Worm (Caenorhabditis elegans) whole organism, L4 larva: ENCODE measurements around the gene ZK673.5.

Experiments used
- F10B5.3 ChIP-seq: sonication (generic microtip); optimal IDR thresholded peaks from 2 replicates; lab custom pipeline; 2016; ENCODE audit warnings: mild to moderate bottlenecking, missing genetic modification characterization, missing compliant biosample characterization
- F26F4.8 ChIP-seq: fragments of 200-800 bp; sonication (Bioruptor generic); conservative IDR thresholded peaks from 2 replicates; pipeline ENCODE4 v1.3.6; 2022; ENCODE audit warnings: missing genetic modification characterization, missing compliant biosample characterization
- F37D6.2 ChIP-seq: sonication (generic microtip); optimal IDR thresholded peaks from 2 replicates; lab custom pipeline; 2016; ENCODE audit warnings: mild to moderate bottlenecking, missing genetic modification characterization, missing compliant biosample characterization
- Y105C5A.15 ChIP-seq: fragments of 200-800 bp; sonication (Bioruptor generic); IDR thresholded peaks from 2 replicates; pipeline ENCODE4 v1.3.6; 2022; ENCODE audit warnings: missing genetic modification characterization, missing compliant biosample characterization
- aha-1 ChIP-seq: fragments of 150-350 bp; peaks from one replicate; lab custom pipeline; 2014; ENCODE audit warnings: missing biosample characterization, missing genetic modification characterization
- ceh-28 ChIP-seq: fragments of 150-350 bp; optimal IDR thresholded peaks from 2 replicates; lab custom pipeline; 2014; ENCODE audit warnings: missing biosample characterization, missing genetic modification reagents, missing genetic modification characterization
- ceh-44 ChIP-seq: fragments of 200-800 bp; sonication (Bioruptor generic); IDR thresholded peaks from 2 replicates; pipeline ENCODE4 v1.3.6; 2022; ENCODE audit warnings: missing genetic modification reagents, missing genetic modification characterization, missing compliant biosample characterization
- ceh-82 ChIP-seq: sonication (generic microtip); optimal IDR thresholded peaks from 2 replicates; lab custom pipeline; 2017; ENCODE audit warnings: missing biosample characterization, missing genetic modification characterization
- ces-1 ChIP-seq: fragments of 150-350 bp; sonication (generic microtip); optimal IDR thresholded peaks from 4 replicates; lab custom pipeline; 2014; ENCODE audit warnings: missing biosample characterization, missing genetic modification reagents, missing genetic modification characterization
- daf-19 ChIP-seq: fragments of 200-800 bp; sonication (Bioruptor generic); conservative IDR thresholded peaks from 2 replicates; pipeline ENCODE4 v1.3.6; 2022; ENCODE audit warnings: missing genetic modification characterization, missing compliant biosample characterization
- dmd-8 ChIP-seq: fragments of 200-800 bp; sonication (Bioruptor generic); IDR thresholded peaks from 2 replicates; pipeline ENCODE4 v1.3.6; 2022; ENCODE audit warnings: missing genetic modification characterization, missing compliant biosample characterization
- dpl-1 ChIP-seq: fragments of 150-350 bp; optimal IDR thresholded peaks from 2 replicates; lab custom pipeline; 2014; ENCODE audit warnings: missing biosample characterization, missing genetic modification reagents, missing genetic modification characterization
- duxl-1 ChIP-seq: sonication (generic microtip); optimal IDR thresholded peaks from 2 replicates; lab custom pipeline; 2016; ENCODE audit warnings: mild to moderate bottlenecking, missing genetic modification characterization, moderate library complexity, missing compliant biosample characterization; ENCODE audit not compliant: poor library complexity
- egl-27 ChIP-seq: sonication (generic microtip); optimal IDR thresholded peaks from 3 replicates; lab custom pipeline; 2017; ENCODE audit warnings: missing biosample characterization, missing genetic modification reagents, missing genetic modification characterization
- hlh-11 ChIP-seq: fragments of 200-800 bp; sonication (Bioruptor generic); optimal IDR thresholded peaks from 2 replicates; lab custom pipeline; 2018; ENCODE audit warnings: mild to moderate bottlenecking, missing genetic modification characterization, missing compliant biosample characterization
- lim-7 ChIP-seq: fragments of 200-800 bp; sonication (Bioruptor generic); IDR thresholded peaks from 2 replicates; pipeline ENCODE4 v1.3.6; 2022; ENCODE audit warnings: missing genetic modification characterization, missing compliant biosample characterization
- lin-15B ChIP-seq: fragments of 150-350 bp; sonication (generic microtip); optimal IDR thresholded peaks from 3 replicates; lab custom pipeline; 2014; ENCODE audit warnings: missing biosample characterization, missing genetic modification characterization
- lin-38 ChIP-seq: fragments of 200-800 bp; sonication (Bioruptor generic); IDR thresholded peaks from 2 replicates; pipeline ENCODE4 v1.3.6; 2022; ENCODE audit warnings: missing genetic modification reagents, missing genetic modification characterization, missing compliant biosample characterization
- lin-39 ChIP-seq: fragments of 150-350 bp; optimal IDR thresholded peaks from 2 replicates; lab custom pipeline; 2014; ENCODE audit warnings: missing biosample characterization, missing genetic modification reagents, missing genetic modification characterization
- madf-9 ChIP-seq: fragments of 200-800 bp; sonication (Bioruptor generic); conservative IDR thresholded peaks from 2 replicates; pipeline ENCODE4 v1.3.6; 2022; ENCODE audit warnings: missing genetic modification reagents, missing genetic modification characterization, missing compliant biosample characterization
- mdl-1 ChIP-seq, 2 experiments: fragments of 150-350 bp in 1 of 2; sonication (generic microtip) in 1 of 2; optimal IDR thresholded peaks; 2 replicates each; lab custom pipeline; 2014 to 2017; ENCODE audit warnings: missing biosample characterization in 2 of 2, missing genetic modification characterization in 2 of 2
- mes-2 ChIP-seq: sonication (generic microtip); optimal IDR thresholded peaks from 2 replicates; lab custom pipeline; 2016; ENCODE audit warnings: missing genotype, mild to moderate bottlenecking, missing genetic modification characterization, missing compliant biosample characterization; ENCODE audit not compliant: poor library complexity, severe bottlenecking
- nhr-25 ChIP-seq: sonication (generic microtip); optimal IDR thresholded peaks from 2 replicates; lab custom pipeline; 2017; ENCODE audit warnings: missing genetic modification characterization, mild to moderate bottlenecking, missing compliant biosample characterization, antibody characterized with exemption, moderate library complexity, borderline replicate concordance; ENCODE audit not compliant: insufficient read depth
- nhr-28 ChIP-seq: fragments of 150-350 bp; optimal IDR thresholded peaks from 2 replicates; lab custom pipeline; 2014; ENCODE audit warnings: missing biosample characterization, missing genetic modification characterization
- nhr-76 ChIP-seq: fragments of 150-350 bp; optimal IDR thresholded peaks from 2 replicates; lab custom pipeline; 2014; ENCODE audit warnings: missing biosample characterization, missing genetic modification characterization
- php-3 ChIP-seq: fragments of 200-800 bp; sonication (Bioruptor generic); IDR thresholded peaks from 2 replicates; pipeline ENCODE4 v1.3.6; 2022; ENCODE audit warnings: missing genetic modification reagents, missing genetic modification characterization, missing compliant biosample characterization
- snpc-4 ChIP-seq: fragments of 150-350 bp; optimal IDR thresholded peaks from 2 replicates; lab custom pipeline; 2014; ENCODE audit warnings: missing biosample characterization, missing genetic modification characterization
- tra-1 ChIP-seq: fragments of 200-800 bp; sonication (Bioruptor generic); IDR thresholded peaks from 2 replicates; pipeline ENCODE4 v1.3.6; 2022; ENCODE audit warnings: missing genetic modification reagents, missing genetic modification characterization, missing compliant biosample characterization
- unc-62 ChIP-seq, 3 experiments: fragments of 150-350 bp in 1 of 3; sonication (generic microtip); optimal IDR thresholded peaks in 2 of 3; peaks in 1 of 3; 1 replicate in 1 of 3; 2 replicates in 2 of 3; lab custom pipeline; 2014 to 2017; ENCODE audit warnings: missing biosample characterization in 3 of 3, missing genetic modification characterization in 3 of 3, missing genetic modification reagents in 3 of 3, missing genotype in 1 of 3
- zfp-3 ChIP-seq: fragments of 200-800 bp; sonication (Bioruptor generic); conservative IDR thresholded peaks from 2 replicates; pipeline ENCODE4 v1.3.6; 2022; ENCODE audit warnings: missing genetic modification reagents, missing genetic modification characterization, missing compliant biosample characterization
- zip-2 ChIP-seq: fragments of 150-350 bp; optimal IDR thresholded peaks from 2 replicates; lab custom pipeline; 2014; ENCODE audit warnings: missing biosample characterization, missing genetic modification characterization

Gene ZK673.5

ce11 chrII:10505949-10506348 is 44.6 kb downstream of the ZK673.5 start:
- no peak for TF ChIP-seq daf-19 (GFP tag; lab: Robert Waterston, UW)
- TF ChIP-seq F26F4.8 (GFP tag; lab: Robert Waterston, UW) = no peak
- TF ChIP-seq snpc-4 (tag; lab: Kevin White, UChicago) = no peak
- no peak for TF ChIP-seq Y105C5A.15
- no peak for TF ChIP-seq zfp-3 (GFP tag; lab: Robert Waterston, UW)
- TF ChIP-seq lin-15B (tag; lab: Kevin White, UChicago) = no peak
- TF ChIP-seq duxl-1 = no peak
- TF ChIP-seq nhr-28 (tag; lab: Kevin White, UChicago) = peak; percentile 13
- peak; percentile 71 for TF ChIP-seq nhr-25 (tag; lab: Kevin White, UChicago)
- TF ChIP-seq unc-62 (GFP tag; optimal IDR thresholded peaks at IDR 0.05 in 1 of 2; lab: Kevin White, UChicago) = peak in 1 of 2 experiments; percentile 81
- no peak for TF ChIP-seq unc-62 (tag; optimal IDR thresholded peaks at IDR 0.05; lab: Kevin White, UChicago)

DNA sequence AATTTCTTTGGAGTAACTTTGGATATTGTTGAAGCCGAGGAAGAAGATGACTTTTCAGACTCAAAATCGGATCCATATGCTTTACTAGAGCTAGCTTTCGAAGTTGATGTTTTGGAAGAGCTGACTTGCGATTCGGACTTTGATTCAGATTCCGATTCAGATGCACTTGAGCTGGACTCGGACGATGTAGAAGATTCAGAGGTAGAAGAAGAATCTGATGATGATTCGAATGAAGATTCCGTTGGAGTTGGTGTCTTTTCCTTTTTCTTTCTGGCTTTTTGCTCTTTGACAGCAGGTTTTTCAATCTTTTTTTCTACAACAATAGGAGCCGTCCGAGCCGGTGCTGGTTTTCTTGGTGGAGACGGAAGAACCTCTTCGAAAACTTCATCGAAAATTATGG is 46.6 kb downstream of the ZK673.5 start:
- no peak for TF ChIP-seq hlh-11 (tag; lab: Kevin White, UChicago)
- TF ChIP-seq unc-62 (GFP tag; optimal IDR thresholded peaks at IDR 0.05 in 1 of 2; lab: Kevin White, UChicago) = peak in 1 of 2 experiments; percentile 90
- TF ChIP-seq unc-62 (tag; optimal IDR thresholded peaks at IDR 0.05; lab: Kevin White, UChicago) = no peak
- TF ChIP-seq aha-1 = peak; percentile 5

ce11 chrII:10509746-10510145 is 48.4 kb downstream of the ZK673.5 start, which contains the start of gene F59B10.2:
F59B10.2 (minus strand) TSS chrII:10509846.
- TF ChIP-seq hlh-11 (tag; lab: Kevin White, UChicago) (no peak), php-3 (GFP tag; lab: Robert Waterston, UW) (no peak), lim-7 (no peak), lin-38 (no peak), nhr-76 (no peak), ces-1 (GFP tag; lab: Kevin White, UChicago) (no peak), F37D6.2 (tag; lab: Kevin White, UChicago) (no peak), zip-2 (tag; lab: Kevin White, UChicago) (no peak), F10B5.3 (tag; lab: Kevin White, UChicago) (no peak), ceh-82 (tag; lab: Kevin White, UChicago) (no peak), mes-2 (no peak), ceh-28 (tag; lab: Kevin White, UChicago) (no peak), lin-39 (tag; lab: Kevin White, UChicago) (no peak), mdl-1 (tag; optimal IDR thresholded peaks at IDR 0.05; lab: Kevin White, UChicago) (no peak), tra-1 (GFP tag; lab: Robert Waterston, UW) (no peak), ceh-44 (GFP tag; lab: Robert Waterston, UW) (no peak), egl-27 (no peak), duxl-1 (no peak)

DNA sequence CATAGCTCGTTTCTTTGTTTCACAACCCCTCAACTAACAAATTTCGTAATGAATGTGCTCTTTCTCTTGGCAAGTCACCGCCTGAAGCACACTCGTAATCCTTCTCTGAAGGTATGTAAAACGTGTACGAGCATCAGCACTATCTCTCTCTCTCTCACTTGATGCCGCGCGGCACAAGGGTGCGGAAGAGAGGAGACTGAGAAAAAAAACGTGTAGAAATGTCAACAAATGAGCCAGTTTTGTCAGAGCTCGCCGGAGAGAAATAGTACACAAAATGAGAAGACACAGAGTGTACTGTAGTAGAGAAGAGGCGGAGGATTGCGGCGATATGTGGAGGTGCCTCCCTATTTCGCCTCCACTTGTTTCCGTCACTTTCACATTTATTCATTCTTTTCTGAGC is 48.9 kb downstream of the ZK673.5 start, which contains the start of gene F59B10.3:
Gene F59B10.3, plus strand, starts transcription at position 301 of the 400 bp plus-strand sequence.
- TF ChIP-seq mes-2 = no peak
- TF ChIP-seq dpl-1 (GFP tag; lab: Kevin White, UChicago) = no peak
- no peak for TF ChIP-seq dmd-8 (GFP tag; lab: Robert Waterston, UW)
- TF ChIP-seq madf-9 = 0 out of 2 replicates have a peak, but pooled peaks have one; percentile 27
- TF ChIP-seq ces-1 (GFP tag; lab: Kevin White, UChicago) = no peak
